Worm (Caenorhabditis elegans) whole organism, young adult: ENCODE measurements around the gene sdz-26.

Source experiments
- F49E8.2 ChIP-seq: sonication (generic microtip); optimal IDR thresholded peaks from 3 replicates; lab custom pipeline; 2017; ENCODE audit warnings: missing genetic modification characterization, mild to moderate bottlenecking, missing compliant biosample characterization, antibody characterized with exemption, moderate library complexity; ENCODE audit not compliant: insufficient read depth
- Y95B8A.8 ChIP-seq: fragments of 200-800 bp; sonication (Bioruptor generic); IDR thresholded peaks from 2 replicates; pipeline ENCODE4 v1.3.6; 2022; ENCODE audit warnings: missing genetic modification reagents, missing genetic modification characterization, missing compliant biosample characterization
- akir-1 ChIP-seq: fragments of 200-800 bp; sonication (Bioruptor generic); optimal IDR thresholded peaks from 2 replicates; lab custom pipeline; 2018; ENCODE audit warnings: mild to moderate bottlenecking, missing genetic modification characterization, moderate library complexity, missing compliant biosample characterization
- ama-1 ChIP-seq, 3 experiments: fragments of 150-350 bp in 1 of 3; sonication (generic microtip) in 2 of 3; optimal IDR thresholded peaks; 2 replicates each; lab custom pipeline; 2014 to 2018; ENCODE audit warnings: missing biosample characterization in 2 of 3, missing genetic modification characterization in 2 of 3, missing genetic modification reagents in 2 of 3
- aptf-2 ChIP-seq: fragments of 200-800 bp; sonication (Bioruptor generic); conservative IDR thresholded peaks from 2 replicates; pipeline ENCODE4 v1.3.6; 2022; ENCODE audit warnings: missing genetic modification reagents, missing genetic modification characterization, missing compliant biosample characterization
- him-1 ChIP-seq: sonication (generic microtip); optimal IDR thresholded peaks from 2 replicates; lab custom pipeline; 2016; ENCODE audit warnings: missing genotype, missing genetic modification reagents, missing genetic modification characterization, missing compliant biosample characterization
- lsl-1 ChIP-seq: fragments of 200-800 bp; sonication (Bioruptor generic); optimal IDR thresholded peaks from 2 replicates; lab custom pipeline; 2018; ENCODE audit warnings: mild to moderate bottlenecking, missing genetic modification characterization, moderate library complexity, missing compliant biosample characterization
- madf-6 ChIP-seq: fragments of 200-800 bp; sonication (Bioruptor generic); IDR thresholded peaks from 2 replicates; pipeline ENCODE4 v1.3.6; 2022; ENCODE audit warnings: missing genetic modification reagents, missing genetic modification characterization, missing compliant biosample characterization
- mel-28 ChIP-seq: sonication (generic microtip); optimal IDR thresholded peaks from 2 replicates; lab custom pipeline; 2016; ENCODE audit warnings: borderline replicate concordance, mild to moderate bottlenecking, missing genetic modification characterization, missing compliant biosample characterization
- nhr-120 ChIP-seq: fragments of 200-800 bp; sonication (Bioruptor generic); IDR thresholded peaks from 2 replicates; pipeline ENCODE4 v1.3.6; 2022; ENCODE audit warnings: missing genetic modification characterization, missing compliant biosample characterization
- rec-8 ChIP-seq, 2 experiments: sonication (generic microtip); optimal IDR thresholded peaks; 2 replicates each; lab custom pipeline; 2016; ENCODE audit warnings: mild to moderate bottlenecking in 2 of 2, missing genetic modification characterization in 2 of 2, missing genetic modification reagents in 2 of 2, missing genotype in 2 of 2, missing biosample characterization in 1 of 2, missing compliant biosample characterization in 1 of 2, moderate library complexity in 1 of 2
- snpc-1.1 ChIP-seq: sonication (generic microtip); optimal IDR thresholded peaks from 2 replicates; lab custom pipeline; 2017; ENCODE audit warnings: missing genetic modification characterization, mild to moderate bottlenecking, missing compliant biosample characterization, antibody characterized with exemption, moderate library complexity, missing genotype, missing genetic modification reagents; ENCODE audit not compliant: insufficient read depth
- unc-130 ChIP-seq: sonication (generic microtip); optimal IDR thresholded peaks from 2 replicates; lab custom pipeline; 2016; ENCODE audit warnings: missing genetic modification reagents, missing genetic modification characterization, missing compliant biosample characterization
- ztf-3 ChIP-seq: fragments of 200-800 bp; sonication (Bioruptor generic); optimal IDR thresholded peaks from 2 replicates; lab custom pipeline; 2018; ENCODE audit warnings: mild to moderate bottlenecking, missing genetic modification characterization, missing compliant biosample characterization

DNA sequence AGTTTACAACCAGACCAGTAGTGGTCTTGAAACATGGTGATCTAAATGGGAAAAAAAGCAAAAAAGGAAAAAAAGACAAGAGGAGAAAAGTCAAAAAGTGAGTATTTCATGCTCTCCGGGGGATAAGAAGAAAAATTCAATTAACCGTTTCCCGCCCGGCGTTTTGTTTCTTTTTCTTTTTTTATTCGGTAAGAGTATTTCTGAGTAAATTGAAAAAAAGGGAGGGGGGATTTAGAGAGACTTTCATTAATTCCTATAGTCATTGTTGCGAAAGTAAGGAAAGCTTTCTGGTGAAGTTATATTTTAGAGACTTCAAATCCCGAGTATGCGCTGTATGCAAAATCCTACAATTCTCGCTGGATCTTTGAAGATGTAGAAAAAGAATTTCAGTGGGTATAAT lies 46.2 kb downstream of the sdz-26 start:
- TF ChIP-seq Y95B8A.8 (GFP tag; lab: Robert Waterston, UW) (no peak), him-1 (tag; lab: Kevin White, UChicago) (no peak), madf-6 (GFP tag; lab: Robert Waterston, UW) (no peak), mel-28 (tag; lab: Kevin White, UChicago) (no peak), lsl-1 (GFP tag; lab: Kevin White, UChicago) (no peak), F49E8.2 (tag; lab: Kevin White, UChicago) (no peak), rec-8 (tag; optimal IDR thresholded peaks at IDR 0.05; lab: Kevin White, UChicago) (no peak), akir-1 (GFP tag; lab: Kevin White, UChicago) (no peak), ama-1 (optimal IDR thresholded peaks at IDR 0.05; lab: Kevin White, UChicago) (no peak), ama-1 (GFP tag; optimal IDR thresholded peaks at IDR 0.05; lab: Kevin White, UChicago) (no peak), nhr-120 (GFP tag; lab: Robert Waterston, UW) (no peak), unc-130 (GFP tag; lab: Kevin White, UChicago) (no peak), aptf-2 (GFP tag; lab: Robert Waterston, UW) (no peak), ztf-3 (GFP tag; lab: Kevin White, UChicago) (no peak), snpc-1.1 (tag; lab: Kevin White, UChicago) (no peak)
